Worm (Caenorhabditis elegans) whole organism, early embryonic: ENCODE results near the gene pmk-2.

Experiments used
- ets-7 ChIP-seq: sonication (generic microtip); optimal IDR thresholded peaks from 2 replicates; lab custom pipeline; 2016; ENCODE audit warnings: missing genotype, missing genetic modification characterization, missing compliant biosample characterization
- hmbx-1 ChIP-seq: sonication (generic microtip); optimal IDR thresholded peaks from 2 replicates; lab custom pipeline; 2016; ENCODE audit warnings: mild to moderate bottlenecking, missing genetic modification characterization, missing compliant biosample characterization

- TF ChIP-seq ets-7 (tag; lab: Kevin White, UChicago) (no peak), hmbx-1 (tag; lab: Kevin White, UChicago) (no peak)
These were observed 28.1 kb downstream of the pmk-2 start for ce11 chrIV:8171376-8171775.
